Fruit fly (Drosophila melanogaster): ENCODE measurements around the gene Mettl3.

The Mettl3 gene

DNA sequence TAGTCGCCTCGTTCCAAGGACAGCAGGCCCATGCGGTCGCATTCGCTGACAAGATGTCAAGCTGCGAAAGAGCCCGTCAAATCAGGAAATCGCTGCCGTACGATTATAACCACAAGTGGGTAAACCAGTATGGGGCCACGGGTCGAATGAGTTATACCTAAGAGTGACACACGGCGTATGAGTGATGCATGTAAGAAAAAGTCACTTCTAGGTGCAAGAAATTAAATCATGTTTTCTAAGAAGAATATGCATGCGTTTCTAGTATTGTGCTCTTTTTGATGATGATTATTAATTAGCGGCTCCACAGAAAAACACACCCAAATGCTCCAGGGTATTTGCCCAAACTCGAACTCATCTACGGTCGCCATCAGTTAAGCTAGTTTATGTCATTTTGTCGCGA is 14.3 kb upstream of the Mettl3 start (continued):
- 0 out of 2 replicates have a peak, but pooled peaks have one; percentile 43 for TF ChIP-seq Drgx (GFP tag; IDR thresholded peaks at IDR 0.05)
- 0 out of 3 replicates have a peak, but pooled peaks have one; percentile 36 for TF ChIP-seq otp (GFP tag; IDR thresholded peaks at IDR 0.05)
- peak; percentile 10 for TF ChIP-seq Oli (tag; optimal IDR thresholded peaks at IDR 0.05)
- no peak for TF ChIP-seq CG5953 (GFP tag; IDR thresholded peaks at IDR 0.05)
- 0 out of 2 replicates have a peak, but pooled peaks have one; percentile 15 for TF ChIP-seq vvl (GFP tag; IDR thresholded peaks at IDR 0.05)
- TF ChIP-seq stc (GFP tag; IDR thresholded peaks at IDR 0.05) = peak; percentile 8; the same call in 1 of the 2 replicates
- TF ChIP-seq Hey (tag; optimal IDR thresholded peaks at IDR 0.05) = no peak
- TF ChIP-seq Rfx (GFP tag; IDR thresholded peaks at IDR 0.05) = no peak
- peak; percentile 9 for TF ChIP-seq Sox102F (GFP tag; optimal IDR thresholded peaks at IDR 0.05)

- TF ChIP-seq Med (GFP tag) (peak; percentile 39), abd-A (tag; optimal IDR thresholded peaks at IDR 0.05) (peak; percentile 3), unpg (GFP tag; optimal IDR thresholded peaks at IDR 0.05) (no peak), sd (tag; optimal IDR thresholded peaks at IDR 0.05) (peak; percentile 94)
These were observed 10.1 kb upstream of the Mettl3 start for dm6 chr3R:24021895-24022294.

DNA sequence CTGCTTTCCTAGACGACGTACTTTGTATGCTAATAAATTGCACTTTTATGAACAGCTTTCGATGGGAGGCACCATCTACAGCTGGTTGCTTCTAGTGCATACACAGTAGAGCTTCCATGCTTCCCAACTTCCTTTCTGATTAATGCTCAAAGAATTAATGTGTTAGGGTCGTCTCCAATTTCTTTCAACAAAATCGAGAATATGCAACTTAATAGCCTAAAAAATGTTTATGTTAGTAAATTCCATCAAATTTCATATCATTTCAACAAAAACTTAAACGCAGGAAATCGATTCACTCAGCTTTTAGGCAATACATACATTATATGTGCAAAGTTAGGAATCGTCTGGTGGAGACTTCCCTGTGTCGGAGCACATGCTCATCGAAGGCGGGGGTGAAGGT is 7.8 kb upstream of the Mettl3 start:
- no peak for TF ChIP-seq cas (GFP tag; IDR thresholded peaks at IDR 0.05)
- TF ChIP-seq CG7357 (GFP tag; IDR thresholded peaks at IDR 0.05) = no peak
- no peak for TF ChIP-seq CG12391 (tag; optimal IDR thresholded peaks at IDR 0.05)
- TF ChIP-seq CG6654 (GFP tag; optimal IDR thresholded peaks at IDR 0.05) = no peak
- peak; percentile 16 for TF ChIP-seq nom (GFP tag; optimal IDR thresholded peaks at IDR 0.05)

dm6 chr3R:24024688-24025087 is 7.3 kb upstream of the Mettl3 start:
- 0 out of 3 replicates have a peak, but pooled peaks have one; percentile 27 for TF ChIP-seq zfh1 (GFP tag; IDR thresholded peaks at IDR 0.05)
- TF ChIP-seq CG4360 (GFP tag; IDR thresholded peaks at IDR 0.05) = peak; percentile 46; the same call in 1 of the 2 replicates
- TF ChIP-seq caup (GFP tag; optimal IDR thresholded peaks at IDR 0.05; ENCODE audit: severe bottlenecking) = no peak
- TF ChIP-seq CG8478 (optimal IDR thresholded peaks at IDR 0.05) = peak; percentile 73
- no peak for TF ChIP-seq yki (optimal IDR thresholded peaks at IDR 0.05)
- TF ChIP-seq usp (GFP tag; optimal IDR thresholded peaks at IDR 0.05) = no peak
- no peak for TF ChIP-seq z (GFP tag; IDR thresholded peaks at IDR 0.05)
- no peak for TF ChIP-seq dpn (GFP tag; optimal IDR thresholded peaks at IDR 0.05)
- TF ChIP-seq sqz (GFP tag; optimal IDR thresholded peaks at IDR 0.05) = no peak
- no peak for TF ChIP-seq CkIIα-i1 (GFP tag; IDR thresholded peaks at IDR 0.05)

dm6 chr3R:24025715-24026467 is 6.1 kb upstream of the Mettl3 start:
- TF ChIP-seq CG9797 (GFP tag; optimal IDR thresholded peaks at IDR 0.05) = no peak
- TF ChIP-seq HLH54F (GFP tag; optimal IDR thresholded peaks at IDR 0.05) = no peak
- TF ChIP-seq CG34422 (GFP tag; IDR thresholded peaks at IDR 0.05) = 0 out of 3 replicates have a peak, but pooled peaks have one; percentile 15
- no peak for TF ChIP-seq ase (GFP tag; IDR thresholded peaks at IDR 0.05)
- no peak for TF ChIP-seq ac (GFP tag; optimal IDR thresholded peaks at IDR 0.05)
- TF ChIP-seq hbn (GFP tag; IDR thresholded peaks at IDR 0.05; ENCODE audit: partially characterized antibody) = no peak
- no peak for TF ChIP-seq Doc3 (GFP tag; IDR thresholded peaks at IDR 0.05; ENCODE audit: partially characterized antibody)
- TF ChIP-seq onecut (GFP tag; IDR thresholded peaks at IDR 0.05) = no peak
- TF ChIP-seq CG18262 (tag; optimal IDR thresholded peaks at IDR 0.05) = peak; percentile 52
- TF ChIP-seq esg (GFP tag; conservative IDR thresholded peaks at IDR 0.05) = peak; percentile 38; the same call in 1 of the 2 replicates
- TF ChIP-seq Ravus (GFP tag; IDR thresholded peaks at IDR 0.05) = no peak
- TF ChIP-seq CG14050 (GFP tag; IDR thresholded peaks at IDR 0.05) = no peak; the same call in 2 of the 3 replicates
- TF ChIP-seq ATbp (GFP tag; optimal IDR thresholded peaks at IDR 0.05) = peak; percentile 7
- no peak for TF ChIP-seq ssp (GFP tag; IDR thresholded peaks at IDR 0.05)
- TF ChIP-seq CG5953 (GFP tag; IDR thresholded peaks at IDR 0.05) = no peak
- peak; percentile 2 for TF ChIP-seq CG17385 (GFP tag; optimal IDR thresholded peaks at IDR 0.05)
- no peak for TF ChIP-seq CG14965 (GFP tag; optimal IDR thresholded peaks at IDR 0.05; ENCODE audit: borderline replicate concordance)
- peak in 1 of 2 experiments; percentile 75 for TF ChIP-seq eve (GFP tag; optimal IDR thresholded peaks at IDR 0.05)
- TF ChIP-seq Drgx (GFP tag; IDR thresholded peaks at IDR 0.05) = 0 out of 2 replicates have a peak, but pooled peaks have one; percentile 31

Measured in whole organism, embryonic.